Fruit fly (Drosophila melanogaster): ENCODE data around the gene Lint-O.

Gene Lint-O

dm6 chrX:2742067-2742466 is 43.6 kb downstream of the Lint-O start:
- TF ChIP-seq EcR (GFP tag; optimal IDR thresholded peaks at IDR 0.05) (no peak), usp (GFP tag; optimal IDR thresholded peaks at IDR 0.05) (no peak), Dll (optimal IDR thresholded peaks at IDR 0.05) (no peak), psq (optimal IDR thresholded peaks at IDR 0.05) (no peak), CG8478 (optimal IDR thresholded peaks at IDR 0.05) (no peak), pan (optimal IDR thresholded peaks at IDR 0.05) (no peak)

dm6 chrX:2743020-2743419 is 44.5 kb downstream of the Lint-O start:
- TF ChIP-seq usp (GFP tag; optimal IDR thresholded peaks at IDR 0.05) (no peak), EcR (GFP tag; optimal IDR thresholded peaks at IDR 0.05) (no peak), psq (optimal IDR thresholded peaks at IDR 0.05) (no peak), CG8478 (optimal IDR thresholded peaks at IDR 0.05) (no peak), pan (optimal IDR thresholded peaks at IDR 0.05) (no peak), Dll (optimal IDR thresholded peaks at IDR 0.05) (no peak)

dm6 chrX:2743601-2744000 is 45.1 kb downstream of the Lint-O start:
- no peak for TF ChIP-seq psq (optimal IDR thresholded peaks at IDR 0.05)
- no peak for TF ChIP-seq pan (optimal IDR thresholded peaks at IDR 0.05)
- TF ChIP-seq CG8478 (optimal IDR thresholded peaks at IDR 0.05) = no peak
- TF ChIP-seq Dll (optimal IDR thresholded peaks at IDR 0.05) = no peak
- no peak for TF ChIP-seq EcR (GFP tag; optimal IDR thresholded peaks at IDR 0.05)

dm6 chrX:2744042-2744441 is 45.5 kb downstream of the Lint-O start, which contains the start of gene Syx4:
Gene Syx4 (minus strand): TSS chrX:2744076.
- no peak for TF ChIP-seq pan (optimal IDR thresholded peaks at IDR 0.05)
- TF ChIP-seq CG8478 (optimal IDR thresholded peaks at IDR 0.05) = no peak
- no peak for TF ChIP-seq psq (optimal IDR thresholded peaks at IDR 0.05)
- TF ChIP-seq EcR (GFP tag; optimal IDR thresholded peaks at IDR 0.05) = no peak
- no peak for TF ChIP-seq Dll (optimal IDR thresholded peaks at IDR 0.05)
- no peak for TF ChIP-seq usp (GFP tag; optimal IDR thresholded peaks at IDR 0.05)

- TF ChIP-seq pan (optimal IDR thresholded peaks at IDR 0.05) (no peak), CG8478 (optimal IDR thresholded peaks at IDR 0.05) (no peak), EcR (GFP tag; optimal IDR thresholded peaks at IDR 0.05) (no peak), Dll (optimal IDR thresholded peaks at IDR 0.05) (no peak), psq (optimal IDR thresholded peaks at IDR 0.05) (no peak), usp (GFP tag; optimal IDR thresholded peaks at IDR 0.05) (no peak)
Measured at dm6 chrX:2749693-2750092, 51.2 kb downstream of the Lint-O start.
